Worm (Caenorhabditis elegans) whole organism, L4 larva: ENCODE measurements around the gene K03H1.11.
A peak's percentile ranks its signal among the peaks of the same experiment; 100 is the strongest.

Experiments used
- D1046.2 ChIP-seq: fragments of 200-800 bp; sonication (Bioruptor generic); IDR thresholded peaks from 2 replicates; pipeline ENCODE4 v1.3.6; 2022; ENCODE audit warnings: missing genetic modification characterization, missing compliant biosample characterization
- F26F4.8 ChIP-seq: fragments of 200-800 bp; sonication (Bioruptor generic); conservative IDR thresholded peaks from 2 replicates; pipeline ENCODE4 v1.3.6; 2022; ENCODE audit warnings: missing genetic modification characterization, missing compliant biosample characterization
- F37D6.2 ChIP-seq: sonication (generic microtip); optimal IDR thresholded peaks from 2 replicates; lab custom pipeline; 2016; ENCODE audit warnings: mild to moderate bottlenecking, missing genetic modification characterization, missing compliant biosample characterization
- F44E2.7 ChIP-seq: fragments of 200-800 bp; sonication (Bioruptor generic); IDR thresholded peaks from 2 replicates; pipeline ENCODE4 v2.1.2; 2022; ENCODE audit warnings: missing genetic modification characterization, missing compliant biosample characterization
- R02D3.7 ChIP-seq: fragments of 150-350 bp; sonication (generic microtip); optimal IDR thresholded peaks from 3 replicates; lab custom pipeline; 2014; ENCODE audit warnings: missing biosample characterization, missing genetic modification characterization
- T20F7.1 ChIP-seq: fragments of 200-800 bp; sonication (Bioruptor generic); optimal IDR thresholded peaks from 2 replicates; lab custom pipeline; 2018; ENCODE audit warnings: mild to moderate bottlenecking, missing genetic modification characterization, missing compliant biosample characterization
- Y105C5A.15 ChIP-seq: fragments of 200-800 bp; sonication (Bioruptor generic); IDR thresholded peaks from 2 replicates; pipeline ENCODE4 v1.3.6; 2022; ENCODE audit warnings: missing genetic modification characterization, missing compliant biosample characterization
- Y75B8A.6 ChIP-seq: fragments of 200-800 bp; sonication (Bioruptor generic); IDR thresholded peaks from 2 replicates; pipeline ENCODE4 v1.3.6; 2022; ENCODE audit warnings: missing genetic modification reagents, missing genetic modification characterization, missing compliant biosample characterization
- aha-1 ChIP-seq: fragments of 150-350 bp; peaks from one replicate; lab custom pipeline; 2014; ENCODE audit warnings: missing biosample characterization, missing genetic modification characterization
- aly-2 ChIP-seq: sonication (generic microtip); optimal IDR thresholded peaks from 2 replicates; lab custom pipeline; 2018; ENCODE audit warnings: missing biosample characterization, missing genetic modification characterization
- ama-1 ChIP-seq: fragments of 150-350 bp; optimal IDR thresholded peaks from 2 replicates; lab custom pipeline; 2014; ENCODE audit warnings: inconsistent platforms, mixed read lengths
- arid-1 ChIP-seq: fragments of 200-800 bp; sonication (Bioruptor generic); conservative IDR thresholded peaks from 2 replicates; pipeline ENCODE4 v1.3.6; 2022; ENCODE audit warnings: missing genetic modification reagents, missing genetic modification characterization, missing compliant biosample characterization
- ceh-82 ChIP-seq: sonication (generic microtip); optimal IDR thresholded peaks from 2 replicates; lab custom pipeline; 2017; ENCODE audit warnings: missing biosample characterization, missing genetic modification characterization
- ces-1 ChIP-seq: fragments of 150-350 bp; sonication (generic microtip); optimal IDR thresholded peaks from 4 replicates; lab custom pipeline; 2014; ENCODE audit warnings: missing biosample characterization, missing genetic modification reagents, missing genetic modification characterization
- ctbp-1 ChIP-seq: fragments of 200-800 bp; sonication (Bioruptor generic); IDR thresholded peaks from 2 replicates; pipeline ENCODE4 v1.3.6; 2022; ENCODE audit warnings: missing genetic modification reagents, missing genetic modification characterization, missing compliant biosample characterization
- daf-12 ChIP-seq: fragments of 150-350 bp; optimal IDR thresholded peaks from 2 replicates; lab custom pipeline; 2014; ENCODE audit warnings: missing biosample characterization, missing genetic modification reagents, missing genetic modification characterization
- daf-16 ChIP-seq, 3 experiments: sonication (generic microtip); optimal IDR thresholded peaks; 2 replicates each; lab custom pipeline; 2016 to 2017; ENCODE audit warnings: missing genetic modification characterization in 3 of 3, missing genetic modification reagents in 3 of 3, mild to moderate bottlenecking in 2 of 3, missing compliant biosample characterization in 2 of 3, missing biosample characterization in 1 of 3, moderate library complexity in 1 of 3
- daf-8 ChIP-seq: fragments of 200-800 bp; sonication (Bioruptor generic); IDR thresholded peaks from 2 replicates; pipeline ENCODE4 v1.3.6; 2022; ENCODE audit warnings: missing genetic modification characterization, missing compliant biosample characterization
- dmd-6 ChIP-seq: fragments of 200-800 bp; sonication (Bioruptor generic); IDR thresholded peaks from 2 replicates; pipeline ENCODE4 v1.3.6; 2022; ENCODE audit warnings: missing genetic modification reagents, missing genetic modification characterization, missing compliant biosample characterization
- dmd-9 ChIP-seq: fragments of 200-800 bp; sonication (Bioruptor generic); IDR thresholded peaks from 2 replicates; pipeline ENCODE4 v1.3.6; 2022; ENCODE audit warnings: missing genetic modification reagents, missing genetic modification characterization, missing compliant biosample characterization
- dve-1 ChIP-seq: sonication (generic microtip); optimal IDR thresholded peaks from 2 replicates; lab custom pipeline; 2017; ENCODE audit warnings: antibody characterized with exemption, mild to moderate bottlenecking, missing genetic modification characterization, missing compliant biosample characterization; ENCODE audit not compliant: insufficient read depth
- fos-1 ChIP-seq: fragments of 150-350 bp; optimal IDR thresholded peaks from 2 replicates; lab custom pipeline; 2014; ENCODE audit warnings: missing biosample characterization, missing genetic modification characterization
- hif-1 ChIP-seq, 2 experiments: sonication (generic microtip); optimal IDR thresholded peaks; 2 replicates each; lab custom pipeline; 2016 to 2017; ENCODE audit warnings: missing compliant biosample characterization in 2 of 2, missing genetic modification characterization in 2 of 2, missing genetic modification reagents in 2 of 2, missing genotype in 2 of 2, mild to moderate bottlenecking in 1 of 2
- hlh-11 ChIP-seq: fragments of 200-800 bp; sonication (Bioruptor generic); optimal IDR thresholded peaks from 2 replicates; lab custom pipeline; 2018; ENCODE audit warnings: mild to moderate bottlenecking, missing genetic modification characterization, missing compliant biosample characterization
- hlh-30 ChIP-seq: sonication (generic microtip); optimal IDR thresholded peaks from 2 replicates; lab custom pipeline; 2017; ENCODE audit warnings: antibody characterized with exemption, mild to moderate bottlenecking, missing genetic modification characterization, missing compliant biosample characterization; ENCODE audit not compliant: insufficient read depth
- hmg-1.1 ChIP-seq: fragments of 200-800 bp; sonication (Bioruptor generic); IDR thresholded peaks from 2 replicates; pipeline ENCODE4 v1.3.6; 2022; ENCODE audit warnings: missing genetic modification reagents, missing genetic modification characterization, missing compliant biosample characterization
- lin-1 ChIP-seq: fragments of 200-800 bp; sonication (Bioruptor generic); IDR thresholded peaks from 2 replicates; pipeline ENCODE4 v1.3.6; 2022; ENCODE audit warnings: missing genetic modification reagents, missing genetic modification characterization, missing compliant biosample characterization
- lin-39 ChIP-seq: fragments of 150-350 bp; optimal IDR thresholded peaks from 2 replicates; lab custom pipeline; 2014; ENCODE audit warnings: missing biosample characterization, missing genetic modification reagents, missing genetic modification characterization
- lir-3 ChIP-seq: sonication (generic microtip); optimal IDR thresholded peaks from 2 replicates; lab custom pipeline; 2016; ENCODE audit warnings: mild to moderate bottlenecking, missing genetic modification characterization, missing compliant biosample characterization
- lsy-2 ChIP-seq, 2 experiments: fragments of 150-350 bp in 1 of 2; sonication (generic microtip) in 1 of 2; optimal IDR thresholded peaks; 2 replicates each; lab custom pipeline; 2014 to 2017; ENCODE audit warnings: missing biosample characterization in 2 of 2, missing genetic modification characterization in 2 of 2
- mep-1 ChIP-seq: fragments of 150-350 bp; sonication (generic microtip); optimal IDR thresholded peaks from 3 replicates; lab custom pipeline; 2014; ENCODE audit warnings: missing biosample characterization, missing genetic modification characterization
- mxl-3 ChIP-seq: fragments of 200-800 bp; sonication (Bioruptor generic); optimal IDR thresholded peaks from 2 replicates; lab custom pipeline; 2018; ENCODE audit warnings: mild to moderate bottlenecking, missing genetic modification characterization, missing compliant biosample characterization
- nhr-102 ChIP-seq: sonication (generic microtip); optimal IDR thresholded peaks from 2 replicates; lab custom pipeline; 2016; ENCODE audit warnings: mild to moderate bottlenecking, missing genetic modification characterization, moderate library complexity, missing compliant biosample characterization
- nhr-11 ChIP-seq: fragments of 150-350 bp; optimal IDR thresholded peaks from 2 replicates; lab custom pipeline; 2014; ENCODE audit warnings: missing biosample characterization, missing genetic modification characterization
- nhr-41 ChIP-seq: fragments of 200-800 bp; sonication (Bioruptor generic); IDR thresholded peaks from 2 replicates; pipeline ENCODE4 v1.3.6; 2022; ENCODE audit warnings: missing genetic modification reagents, missing genetic modification characterization, missing compliant biosample characterization
- nhr-42 ChIP-seq: fragments of 200-800 bp; sonication (Bioruptor generic); IDR thresholded peaks from 2 replicates; pipeline ENCODE4 v1.3.6; 2022; ENCODE audit warnings: missing genetic modification characterization, missing compliant biosample characterization
- nhr-48 ChIP-seq: sonication (generic microtip); optimal IDR thresholded peaks from 2 replicates; lab custom pipeline; 2016; ENCODE audit warnings: mild to moderate bottlenecking, missing genetic modification characterization, missing compliant biosample characterization
- nhr-76 ChIP-seq: fragments of 150-350 bp; optimal IDR thresholded peaks from 2 replicates; lab custom pipeline; 2014; ENCODE audit warnings: missing biosample characterization, missing genetic modification characterization
- php-3 ChIP-seq: fragments of 200-800 bp; sonication (Bioruptor generic); IDR thresholded peaks from 2 replicates; pipeline ENCODE4 v1.3.6; 2022; ENCODE audit warnings: missing genetic modification reagents, missing genetic modification characterization, missing compliant biosample characterization
- pqm-1 ChIP-seq: sonication (generic microtip); optimal IDR thresholded peaks from 2 replicates; lab custom pipeline; 2017; ENCODE audit warnings: missing biosample characterization, missing genetic modification characterization
- sdz-12 ChIP-seq: fragments of 200-800 bp; sonication (Bioruptor generic); optimal IDR thresholded peaks from 2 replicates; lab custom pipeline; 2018; ENCODE audit warnings: mild to moderate bottlenecking, missing genetic modification characterization, missing compliant biosample characterization
- set-16 ChIP-seq: fragments of 200-800 bp; sonication (Bioruptor generic); IDR thresholded peaks from 2 replicates; pipeline ENCODE4 v1.3.6; 2022; ENCODE audit warnings: missing genetic modification reagents, missing genetic modification characterization, missing compliant biosample characterization
- skn-1 ChIP-seq: fragments of 150-350 bp; optimal IDR thresholded peaks from 2 replicates; lab custom pipeline; 2014; ENCODE audit warnings: missing biosample characterization, missing genetic modification characterization
- snpc-1.2 ChIP-seq: fragments of 200-800 bp; sonication (Bioruptor generic); IDR thresholded peaks from 2 replicates; pipeline ENCODE4 v1.3.6; 2022; ENCODE audit warnings: missing genetic modification reagents, missing genetic modification characterization, missing compliant biosample characterization
- snpc-4 ChIP-seq: fragments of 150-350 bp; optimal IDR thresholded peaks from 2 replicates; lab custom pipeline; 2014; ENCODE audit warnings: missing biosample characterization, missing genetic modification characterization
- tag-97 ChIP-seq: fragments of 200-800 bp; sonication (Bioruptor generic); IDR thresholded peaks from 2 replicates; pipeline ENCODE4 v1.3.6; 2022; ENCODE audit warnings: missing genetic modification characterization, missing compliant biosample characterization
- tra-1 ChIP-seq: fragments of 200-800 bp; sonication (Bioruptor generic); IDR thresholded peaks from 2 replicates; pipeline ENCODE4 v1.3.6; 2022; ENCODE audit warnings: missing genetic modification reagents, missing genetic modification characterization, missing compliant biosample characterization
- unc-130 ChIP-seq: sonication (generic microtip); optimal IDR thresholded peaks from 2 replicates; lab custom pipeline; 2016; ENCODE audit warnings: missing genetic modification reagents, missing genetic modification characterization, missing compliant biosample characterization
- vab-7 ChIP-seq: fragments of 200-800 bp; sonication (Bioruptor generic); IDR thresholded peaks from 2 replicates; pipeline ENCODE4 v1.3.6; 2022; ENCODE audit warnings: missing genetic modification reagents, missing genetic modification characterization, missing compliant biosample characterization
- zfp-2 ChIP-seq: sonication (generic microtip); optimal IDR thresholded peaks from 2 replicates; lab custom pipeline; 2016; ENCODE audit warnings: mild to moderate bottlenecking, missing genetic modification characterization, missing compliant biosample characterization
- zfp-3 ChIP-seq: fragments of 200-800 bp; sonication (Bioruptor generic); conservative IDR thresholded peaks from 2 replicates; pipeline ENCODE4 v1.3.6; 2022; ENCODE audit warnings: missing genetic modification reagents, missing genetic modification characterization, missing compliant biosample characterization
- ztf-11 ChIP-seq: fragments of 150-350 bp; optimal IDR thresholded peaks from 2 replicates; lab custom pipeline; 2014; ENCODE audit warnings: missing biosample characterization, missing genetic modification characterization

The K03H1.11 gene

DNA sequence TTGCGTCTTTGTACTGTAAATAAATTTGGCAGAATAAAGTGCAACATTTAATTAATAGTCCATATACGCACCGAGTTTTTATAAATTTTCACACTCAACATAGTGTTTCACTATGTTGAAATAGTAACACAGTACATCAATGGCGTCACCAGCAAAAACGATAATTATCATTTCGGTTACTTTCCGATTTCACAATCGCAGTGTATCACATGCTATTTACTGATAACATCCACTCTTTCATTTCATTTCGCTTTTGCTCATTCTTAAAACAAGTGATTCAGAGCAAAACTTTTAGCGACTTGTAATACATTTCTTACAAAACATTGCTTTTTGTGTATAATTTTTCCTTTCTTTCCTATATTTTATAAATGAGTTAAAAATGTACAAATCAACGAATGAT lies 38.0 kb downstream of the K03H1.11 start, which contains the start of gene cbp-3:
cbp-3 (plus strand) TSS at position 272 of the 400 bp plus-strand sequence.
- TF ChIP-seq ctbp-1 (GFP tag; lab: Robert Waterston, UW) (no peak), lir-3 (tag; lab: Kevin White, UChicago) (no peak), fos-1 (tag; lab: Kevin White, UChicago) (no peak), sdz-12 (GFP tag; lab: Kevin White, UChicago) (no peak), ceh-82 (no peak), T20F7.1 (GFP tag; lab: Kevin White, UChicago) (peak; percentile 14), vab-7 (GFP tag; lab: Robert Waterston, UW) (no peak), zfp-2 (tag; lab: Kevin White, UChicago) (no peak), nhr-48 (tag; lab: Kevin White, UChicago) (no peak), F26F4.8 (GFP tag; lab: Robert Waterston, UW) (no peak), nhr-11 (tag; lab: Kevin White, UChicago) (no peak), snpc-4 (tag; lab: Kevin White, UChicago) (no peak), snpc-1.2 (GFP tag; lab: Robert Waterston, UW) (no peak), mep-1 (no peak), Y105C5A.15 (GFP tag; lab: Robert Waterston, UW) (no peak), dmd-9 (GFP tag; lab: Robert Waterston, UW) (no peak), F37D6.2 (tag; lab: Kevin White, UChicago) (no peak), arid-1 (GFP tag; lab: Robert Waterston, UW) (no peak), dmd-6 (peak; percentile 76), ztf-11 (tag; lab: Kevin White, UChicago) (no peak), pqm-1 (tag; lab: Kevin White, UChicago) (peak; percentile 94), tra-1 (no peak), ces-1 (GFP tag; lab: Kevin White, UChicago) (no peak), daf-8 (no peak), skn-1 (tag; lab: Kevin White, UChicago) (no peak), zfp-3 (GFP tag; lab: Robert Waterston, UW) (no peak), nhr-76 (no peak), R02D3.7 (tag; lab: Kevin White, UChicago) (no peak), daf-16 (GFP tag; optimal IDR thresholded peaks at IDR 0.05; lab: Kevin White, UChicago) (no peak), daf-16 (tag; optimal IDR thresholded peaks at IDR 0.05; lab: Kevin White, UChicago) (peak; percentile 99), nhr-102 (tag; lab: Kevin White, UChicago) (no peak), hlh-30 (tag; lab: Kevin White, UChicago) (peak; percentile 67), F44E2.7 (no peak), D1046.2 (GFP tag; lab: Robert Waterston, UW) (no peak), ama-1 (lab: Kevin White, UChicago) (no peak), daf-12 (no peak), nhr-41 (GFP tag; lab: Robert Waterston, UW) (no peak), hlh-11 (tag; lab: Kevin White, UChicago) (peak; percentile 49), lsy-2 (tag; optimal IDR thresholded peaks at IDR 0.05; lab: Kevin White, UChicago) (peak in 1 of 2 experiments; percentile 3), php-3 (GFP tag; lab: Robert Waterston, UW) (0 out of 2 replicates have a peak, but pooled peaks have one; percentile 12), unc-130 (no peak), tag-97 (GFP tag; lab: Robert Waterston, UW) (no peak), Y75B8A.6 (GFP tag; lab: Robert Waterston, UW) (no peak), dve-1 (peak; percentile 75), lin-1 (GFP tag; lab: Robert Waterston, UW) (no peak), aly-2 (tag; lab: Kevin White, UChicago) (no peak), aha-1 (tag; lab: Kevin White, UChicago) (peak; percentile 59), nhr-42 (no peak), hmg-1.1 (no peak), hif-1 (tag; optimal IDR thresholded peaks at IDR 0.05; lab: Kevin White, UChicago) (no peak), set-16 (GFP tag; lab: Robert Waterston, UW) (no peak), mxl-3 (GFP tag; lab: Kevin White, UChicago) (peak; percentile 25), lin-39 (no peak)
